Worm (Caenorhabditis elegans): ENCODE results near the gene C12D8.21.

Gene C12D8.21

DNA sequence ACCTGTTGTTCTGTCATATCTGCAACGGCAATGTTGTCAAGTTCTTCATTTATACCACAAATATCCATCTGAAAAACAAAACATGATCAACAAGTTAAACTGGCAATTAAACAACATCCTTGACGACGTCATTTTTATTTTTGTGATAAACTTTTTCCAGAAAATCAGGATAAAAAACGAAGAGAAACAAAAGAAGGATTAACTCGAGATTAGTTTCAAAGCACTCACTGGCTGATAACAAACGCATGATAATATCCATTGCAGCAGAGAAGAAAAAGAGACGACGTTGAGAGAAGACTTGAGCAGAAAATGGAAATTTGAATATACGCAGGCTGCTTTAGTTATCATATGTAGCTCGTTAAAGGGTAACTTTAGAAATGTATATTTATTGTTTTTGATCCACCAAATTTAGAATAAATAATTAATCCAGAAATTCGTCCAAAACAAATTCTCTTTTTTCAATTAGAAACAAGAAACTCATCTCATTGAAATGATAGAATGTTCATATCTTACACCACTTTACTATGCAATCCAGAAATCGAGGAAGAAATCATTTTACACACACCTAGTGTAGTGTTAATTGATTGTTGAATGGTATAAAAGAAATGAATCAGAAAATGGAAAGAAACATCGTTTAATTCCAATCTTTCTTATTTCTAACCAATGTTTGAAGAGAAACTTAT lies at the start of gene C12D8.21, which contains the start of gene col-148:
TSS of gene C12D8.21 (minus strand) at position 68 of the 683 bp plus-strand sequence.
TSS of gene col-148 (plus strand) at position 633 of the 683 bp plus-strand sequence.
- TF ChIP-seq elt-2 (tag; optimal IDR thresholded peaks at IDR 0.05): no peak
- no peak for TF ChIP-seq nhr-11 (tag; optimal IDR thresholded peaks at IDR 0.05)
- TF ChIP-seq nhr-67 (tag; optimal IDR thresholded peaks at IDR 0.05): no peak

DNA sequence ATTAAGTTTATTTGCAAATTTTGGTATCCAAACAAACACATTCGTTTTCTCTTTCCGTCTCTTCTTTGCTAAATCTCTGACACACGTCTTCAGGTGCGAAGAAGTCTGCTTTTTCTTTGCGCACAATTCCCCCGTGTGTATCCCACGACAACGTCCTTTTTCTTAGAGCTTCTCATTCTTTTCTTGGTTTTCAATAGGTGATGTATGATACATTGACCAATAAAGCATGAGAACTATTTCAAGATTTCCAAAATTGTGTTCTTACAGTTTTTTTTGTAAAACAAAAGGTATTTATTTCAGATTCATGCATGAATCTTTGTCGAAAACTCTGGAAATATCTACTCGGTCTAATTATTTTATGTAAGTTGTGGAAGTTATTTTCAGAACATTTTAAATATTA lies 48.8 kb upstream of the C12D8.21 start, which contains the start of gene B0024.15:
TSS of gene B0024.15 (plus strand) at position 301 of the 400 bp plus-strand sequence.
- no peak for TF ChIP-seq nhr-11 (tag; optimal IDR thresholded peaks at IDR 0.05)
- TF ChIP-seq tbx-2 (tag; optimal IDR thresholded peaks at IDR 0.05): no peak
- TF ChIP-seq nhr-25 (tag; optimal IDR thresholded peaks at IDR 0.05): no peak
- TF ChIP-seq pqm-1 (tag; optimal IDR thresholded peaks at IDR 0.05): no peak
- TF ChIP-seq R02D3.7 (tag; optimal IDR thresholded peaks at IDR 0.05): no peak
- no peak for TF ChIP-seq egl-5 (tag; optimal IDR thresholded peaks at IDR 0.05)
- no peak for TF ChIP-seq nhr-76 (tag; optimal IDR thresholded peaks at IDR 0.05)
- no peak for TF ChIP-seq pha-4 (tag; optimal IDR thresholded peaks at IDR 0.05)

DNA sequence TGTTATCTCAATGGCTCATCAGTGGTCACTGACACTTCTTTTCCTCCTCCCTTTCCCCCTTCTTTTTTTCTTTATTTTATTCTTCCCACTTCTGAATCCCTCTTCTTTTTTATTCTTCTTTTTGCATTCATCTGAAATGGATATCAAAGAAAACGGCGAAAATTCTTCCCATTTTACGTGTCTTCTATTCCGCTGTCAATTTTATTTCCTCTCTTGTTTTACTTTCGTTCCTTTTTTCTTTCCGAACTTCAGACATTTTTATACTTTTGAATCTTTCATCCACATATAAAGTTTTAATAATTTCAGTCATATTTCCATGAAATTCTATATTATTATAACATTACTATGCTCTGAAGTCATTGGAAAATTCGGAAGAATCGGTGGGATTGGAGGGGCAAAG lies 46.3 kb upstream of the C12D8.21 start, which contains the start of gene B0024.3:
TSS of gene B0024.3 (plus strand) at position 301 of the 400 bp plus-strand sequence.
- no peak for TF ChIP-seq fos-1 (tag; optimal IDR thresholded peaks at IDR 0.05)
- TF ChIP-seq nhr-76 (tag; optimal IDR thresholded peaks at IDR 0.05): no peak
- no peak for TF ChIP-seq unc-62 (GFP tag; optimal IDR thresholded peaks at IDR 0.05)
- TF ChIP-seq lin-15B (tag; optimal IDR thresholded peaks at IDR 0.05): no peak
- TF ChIP-seq jun-1 (tag; optimal IDR thresholded peaks at IDR 0.05): no peak
- TF ChIP-seq pha-4 (tag; optimal IDR thresholded peaks at IDR 0.05): no peak
- TF ChIP-seq eor-1 (tag; optimal IDR thresholded peaks at IDR 0.05): no peak
- TF ChIP-seq elt-3 (tag; optimal IDR thresholded peaks at IDR 0.05): no peak
- TF ChIP-seq egl-27 (tag; optimal IDR thresholded peaks at IDR 0.05): no peak
- TF ChIP-seq nhr-23 (tag; optimal IDR thresholded peaks at IDR 0.05): no peak
- no peak for TF ChIP-seq ceh-16 (tag; optimal IDR thresholded peaks at IDR 0.05)
- no peak for TF ChIP-seq sea-2 (GFP tag; optimal IDR thresholded peaks at IDR 0.05)
- no peak for TF ChIP-seq skn-1 (tag; optimal IDR thresholded peaks at IDR 0.05)
- no peak for TF ChIP-seq tbx-2 (tag; optimal IDR thresholded peaks at IDR 0.05)
- TF ChIP-seq ceh-9 (tag; optimal IDR thresholded peaks at IDR 0.05): no peak
- TF ChIP-seq fkh-10 (GFP tag; optimal IDR thresholded peaks at IDR 0.05): no peak
- no peak for TF ChIP-seq ztf-11 (tag; optimal IDR thresholded peaks at IDR 0.05)
- TF ChIP-seq nfya-1 (tag; optimal IDR thresholded peaks at IDR 0.05; ENCODE audit: insufficient read depth): no peak
- no peak for TF ChIP-seq lin-39 (tag; optimal IDR thresholded peaks at IDR 0.05)
- no peak for TF ChIP-seq ama-1 (optimal IDR thresholded peaks at IDR 0.05)

DNA sequence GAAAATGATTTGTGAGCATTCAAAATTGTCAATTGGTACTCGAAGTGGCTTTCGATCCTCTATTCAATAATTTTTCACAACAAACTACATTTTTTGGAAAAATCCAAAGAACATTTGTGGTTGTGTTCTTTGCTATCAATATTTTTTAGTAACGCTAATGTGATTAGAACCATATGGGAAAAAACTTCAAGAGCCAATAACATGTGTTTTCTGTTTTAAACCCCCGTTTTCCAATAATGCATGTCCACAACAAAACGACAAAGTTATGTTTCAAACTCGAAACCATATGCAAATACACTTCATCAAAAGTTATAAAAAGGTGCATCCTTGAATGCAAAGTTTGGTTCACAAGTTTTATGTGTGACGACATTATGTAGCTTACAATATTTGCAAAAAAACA lies 44.9 kb upstream of the C12D8.21 start:
- TF ChIP-seq nhr-23 (tag; optimal IDR thresholded peaks at IDR 0.05) (no peak), nhr-67 (tag; optimal IDR thresholded peaks at IDR 0.05) (no peak), ztf-11 (tag; optimal IDR thresholded peaks at IDR 0.05) (no peak), elt-3 (tag; optimal IDR thresholded peaks at IDR 0.05) (no peak), nhr-12 (tag; optimal IDR thresholded peaks at IDR 0.05) (no peak), ZK546.5 (tag; optimal IDR thresholded peaks at IDR 0.05) (no peak), mml-1 (tag; optimal IDR thresholded peaks at IDR 0.05) (no peak), snpc-4 (tag; optimal IDR thresholded peaks at IDR 0.05) (no peak), nhr-76 (tag; optimal IDR thresholded peaks at IDR 0.05) (no peak), ceh-28 (tag; optimal IDR thresholded peaks at IDR 0.05) (no peak), nhr-237 (tag; optimal IDR thresholded peaks at IDR 0.05) (no peak), lsy-12 (tag; optimal IDR thresholded peaks at IDR 0.05) (no peak), nhr-28 (tag; optimal IDR thresholded peaks at IDR 0.05) (no peak), R02D3.7 (tag; optimal IDR thresholded peaks at IDR 0.05) (no peak), lin-15B (tag; optimal IDR thresholded peaks at IDR 0.05) (no peak), nfya-1 (tag; optimal IDR thresholded peaks at IDR 0.05; ENCODE audit: insufficient read depth) (no peak), egl-27 (tag; optimal IDR thresholded peaks at IDR 0.05) (no peak), hmg-11 (tag; optimal IDR thresholded peaks at IDR 0.05) (no peak), fos-1 (tag; optimal IDR thresholded peaks at IDR 0.05) (no peak), ceh-16 (tag; optimal IDR thresholded peaks at IDR 0.05) (no peak)

Measured in whole organism, L3 larva.